Fruit fly (Drosophila melanogaster): ENCODE measurements around the gene CG31869.

CG31869 gene

dm6 chr2L:10800877-10801719 lies at the start of gene CG31869:
TSS of gene CG31869 (minus strand) at chr2L:10801109.
- no peak for TF ChIP-seq h (optimal IDR thresholded peaks at IDR 0.05)
- no peak for TF ChIP-seq insv (optimal IDR thresholded peaks at IDR 0.05)
- TF ChIP-seq ttk (optimal IDR thresholded peaks at IDR 0.05), result no peak
- no peak for TF ChIP-seq psq (optimal IDR thresholded peaks at IDR 0.05)
- TF ChIP-seq Myc (optimal IDR thresholded peaks at IDR 0.05), result no peak
- TF ChIP-seq Sin3A (optimal IDR thresholded peaks at IDR 0.05), result no peak

dm6 chr2L:10850320-10850990 lies 49.5 kb upstream of the CG31869 start, which contains the start of gene porin:
TSS of gene porin (minus strand) at chr2L:10850848.
- no peak for TF ChIP-seq insv (optimal IDR thresholded peaks at IDR 0.05)
- TF ChIP-seq ttk (optimal IDR thresholded peaks at IDR 0.05), result no peak
- no peak for TF ChIP-seq h (optimal IDR thresholded peaks at IDR 0.05)
- no peak for TF ChIP-seq Myc (optimal IDR thresholded peaks at IDR 0.05)

DNA sequence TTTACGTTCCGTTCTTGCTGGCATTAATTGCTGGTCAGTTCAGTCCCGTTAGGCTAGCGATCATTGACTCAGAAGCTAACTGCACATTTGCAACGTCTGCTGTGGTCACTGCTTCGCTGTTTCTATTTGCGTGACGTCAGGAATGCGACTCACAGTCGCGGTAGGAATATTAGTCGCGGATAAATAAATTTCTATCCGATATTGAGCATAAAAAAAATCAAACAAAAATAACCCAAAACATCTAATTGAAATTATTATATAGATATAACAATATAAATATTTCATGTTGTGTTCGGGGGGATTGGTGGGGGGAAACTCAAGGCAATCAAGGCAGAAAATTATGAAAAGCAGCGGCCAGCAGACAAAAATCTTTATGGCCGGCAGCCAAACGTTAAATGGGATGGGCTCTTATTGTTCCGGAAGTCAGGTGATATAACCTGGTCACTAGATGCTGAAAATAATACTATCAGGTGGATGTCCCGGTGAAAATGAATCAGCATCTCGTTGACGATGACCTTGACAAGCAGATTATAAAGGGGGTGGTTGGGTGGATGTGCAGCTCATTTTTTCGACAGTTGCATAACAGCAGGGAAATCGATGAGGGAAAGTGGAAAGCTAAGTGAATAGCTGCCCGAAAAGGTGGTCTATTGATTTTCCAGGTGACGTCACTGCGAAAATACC lies 48.7 kb upstream of the CG31869 start, which contains the start of gene SmydA-3:
TSS of gene SmydA-3 (plus strand) at position 631 of the 681 bp plus-strand sequence.
- TF ChIP-seq psq (optimal IDR thresholded peaks at IDR 0.05) (no peak), Sin3A (optimal IDR thresholded peaks at IDR 0.05) (no peak), Myc (optimal IDR thresholded peaks at IDR 0.05) (no peak), h (optimal IDR thresholded peaks at IDR 0.05) (no peak)

DNA sequence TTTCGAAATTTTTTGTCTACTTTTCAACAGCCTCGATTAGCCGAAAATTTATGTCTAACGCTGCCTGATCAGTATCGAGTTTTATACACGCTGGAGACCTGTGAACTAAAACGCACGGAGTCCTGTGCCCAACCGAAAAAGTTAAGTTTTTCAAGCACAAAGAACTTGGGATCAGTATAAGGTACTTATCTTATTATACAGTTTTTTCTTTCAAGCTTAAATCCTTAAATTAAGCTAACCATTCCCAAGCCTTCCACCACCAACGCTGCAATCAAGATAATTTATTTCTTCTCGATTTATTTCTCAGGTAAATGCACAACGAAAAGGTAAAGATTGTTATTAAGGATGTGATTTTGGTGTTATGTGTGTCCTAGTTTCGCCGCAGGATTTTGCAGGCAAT lies 46.0 kb upstream of the CG31869 start, which contains the start of gene Porin2:
TSS of gene Porin2 (minus strand) at position 101 of the 400 bp plus-strand sequence.
- no peak for TF ChIP-seq Myc (optimal IDR thresholded peaks at IDR 0.05)

dm6 chr2L:10845564-10845963 lies 44.7 kb upstream of the CG31869 start, which contains the start of the genes CG17139 and CG17140:
TSS of gene CG17139 (minus strand) at chr2L:10845664.
TSS of gene CG17140 (minus strand) at chr2L:10845664.
- TF ChIP-seq psq (optimal IDR thresholded peaks at IDR 0.05) (no peak), ttk (optimal IDR thresholded peaks at IDR 0.05) (no peak), h (optimal IDR thresholded peaks at IDR 0.05) (no peak), insv (optimal IDR thresholded peaks at IDR 0.05) (no peak), Myc (optimal IDR thresholded peaks at IDR 0.05) (no peak), Sin3A (optimal IDR thresholded peaks at IDR 0.05) (no peak)

DNA sequence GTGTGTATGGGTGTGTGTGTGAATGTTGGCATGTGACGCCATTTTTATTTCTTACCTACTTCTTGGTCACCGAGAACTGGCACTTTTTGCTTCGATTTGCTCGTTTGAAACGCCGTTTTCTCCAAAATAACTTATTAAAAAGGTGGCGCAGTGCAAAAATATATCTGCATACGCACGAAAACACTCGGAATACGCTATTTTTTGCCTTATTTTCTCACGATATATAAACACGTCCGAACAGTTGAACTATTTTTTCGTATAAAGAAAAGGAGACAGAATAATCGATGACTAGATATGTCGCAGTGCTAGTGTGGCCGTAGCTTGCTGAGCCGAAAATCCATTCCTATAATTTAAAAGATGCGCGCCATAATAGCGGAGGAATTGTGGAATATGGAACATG lies 41.4 kb upstream of the CG31869 start, which contains the start of gene CG6700:
TSS of gene CG6700 (minus strand) at position 272 of the 400 bp plus-strand sequence.
- TF ChIP-seq psq (optimal IDR thresholded peaks at IDR 0.05) (no peak), h (optimal IDR thresholded peaks at IDR 0.05) (no peak), insv (optimal IDR thresholded peaks at IDR 0.05) (no peak), ttk (optimal IDR thresholded peaks at IDR 0.05) (no peak), Myc (optimal IDR thresholded peaks at IDR 0.05) (no peak), Sin3A (optimal IDR thresholded peaks at IDR 0.05) (no peak)

dm6 chr2L:10841619-10842018 lies 40.7 kb upstream of the CG31869 start:
- TF ChIP-seq psq (optimal IDR thresholded peaks at IDR 0.05), result no peak
- no peak for TF ChIP-seq Myc (optimal IDR thresholded peaks at IDR 0.05)
- no peak for TF ChIP-seq ttk (optimal IDR thresholded peaks at IDR 0.05)
- no peak for TF ChIP-seq insv (optimal IDR thresholded peaks at IDR 0.05)
- TF ChIP-seq h (optimal IDR thresholded peaks at IDR 0.05), result no peak
- TF ChIP-seq Sin3A (optimal IDR thresholded peaks at IDR 0.05), result no peak

- TF ChIP-seq insv (optimal IDR thresholded peaks at IDR 0.05) (no peak), Sin3A (optimal IDR thresholded peaks at IDR 0.05) (no peak), h (optimal IDR thresholded peaks at IDR 0.05) (no peak), psq (optimal IDR thresholded peaks at IDR 0.05) (no peak), ttk (optimal IDR thresholded peaks at IDR 0.05) (no peak), Myc (optimal IDR thresholded peaks at IDR 0.05) (no peak)
Measured at dm6 chr2L:10837491-10837890, 36.6 kb upstream of the CG31869 start, which contains the start of gene Nos. TSS of gene Nos (minus strand) at chr2L:10837511.

- TF ChIP-seq h (optimal IDR thresholded peaks at IDR 0.05), result no peak
Measured at dm6 chr2L:10831590-10831989, 30.7 kb upstream of the CG31869 start.

dm6 chr2L:10822620-10823019 lies 21.7 kb upstream of the CG31869 start:
- TF ChIP-seq Sin3A (optimal IDR thresholded peaks at IDR 0.05), result no peak
- no peak for TF ChIP-seq h (optimal IDR thresholded peaks at IDR 0.05)
- no peak for TF ChIP-seq insv (optimal IDR thresholded peaks at IDR 0.05)

- TF ChIP-seq h (optimal IDR thresholded peaks at IDR 0.05) (no peak), Myc (optimal IDR thresholded peaks at IDR 0.05) (no peak), psq (optimal IDR thresholded peaks at IDR 0.05) (no peak)
Measured at dm6 chr2L:10820405-10820804, 19.5 kb upstream of the CG31869 start, which contains the start of gene CG17134. TSS of gene CG17134 (plus strand) at chr2L:10820705.

dm6 chr2L:10818807-10819206 lies 17.9 kb upstream of the CG31869 start, which contains the start of gene CG6508:
TSS of gene CG6508 (plus strand) at chr2L:10819107.
- no peak for TF ChIP-seq insv (optimal IDR thresholded peaks at IDR 0.05)
- TF ChIP-seq Myc (optimal IDR thresholded peaks at IDR 0.05), result no peak
- no peak for TF ChIP-seq Sin3A (optimal IDR thresholded peaks at IDR 0.05)
- TF ChIP-seq h (optimal IDR thresholded peaks at IDR 0.05), result no peak
- no peak for TF ChIP-seq psq (optimal IDR thresholded peaks at IDR 0.05)
- TF ChIP-seq ttk (optimal IDR thresholded peaks at IDR 0.05), result no peak
